Worm (Caenorhabditis elegans) whole organism, L4 larva: Measurements from ENCODE around the gene nhr-30.

Experiments used
- egl-27 ChIP-seq: sonication (generic microtip); optimal IDR thresholded peaks from 3 replicates; lab custom pipeline; 2017; ENCODE audit warnings: missing biosample characterization, missing genetic modification reagents, missing genetic modification characterization
- gei-8 ChIP-seq: fragments of 200-800 bp; sonication (Bioruptor generic); optimal IDR thresholded peaks from 2 replicates; lab custom pipeline; 2018; ENCODE audit warnings: mild to moderate bottlenecking, missing genetic modification characterization, missing compliant biosample characterization
- hif-1 ChIP-seq, 2 experiments: sonication (generic microtip); optimal IDR thresholded peaks; 2 replicates each; lab custom pipeline; 2016 to 2017; ENCODE audit warnings: missing compliant biosample characterization in 2 of 2, missing genetic modification characterization in 2 of 2, missing genetic modification reagents in 2 of 2, missing genotype in 2 of 2, mild to moderate bottlenecking in 1 of 2
- lin-29 ChIP-seq: fragments of 200-800 bp; sonication (Bioruptor generic); IDR thresholded peaks from 2 replicates; pipeline ENCODE4 v1.3.6; 2022; ENCODE audit warnings: missing genetic modification reagents, missing genetic modification characterization, missing compliant biosample characterization
- lin-38 ChIP-seq: fragments of 200-800 bp; sonication (Bioruptor generic); IDR thresholded peaks from 2 replicates; pipeline ENCODE4 v1.3.6; 2022; ENCODE audit warnings: missing genetic modification reagents, missing genetic modification characterization, missing compliant biosample characterization
- lir-3 ChIP-seq: sonication (generic microtip); optimal IDR thresholded peaks from 2 replicates; lab custom pipeline; 2016; ENCODE audit warnings: mild to moderate bottlenecking, missing genetic modification characterization, missing compliant biosample characterization
- lsy-2 ChIP-seq, 2 experiments: fragments of 150-350 bp in 1 of 2; sonication (generic microtip) in 1 of 2; optimal IDR thresholded peaks; 2 replicates each; lab custom pipeline; 2014 to 2017; ENCODE audit warnings: missing biosample characterization in 2 of 2, missing genetic modification characterization in 2 of 2
- mdl-1 ChIP-seq, 2 experiments: fragments of 150-350 bp in 1 of 2; sonication (generic microtip) in 1 of 2; optimal IDR thresholded peaks; 2 replicates each; lab custom pipeline; 2014 to 2017; ENCODE audit warnings: missing biosample characterization in 2 of 2, missing genetic modification characterization in 2 of 2
- mep-1 ChIP-seq: fragments of 150-350 bp; sonication (generic microtip); optimal IDR thresholded peaks from 3 replicates; lab custom pipeline; 2014; ENCODE audit warnings: missing biosample characterization, missing genetic modification characterization
- nhr-48 ChIP-seq: sonication (generic microtip); optimal IDR thresholded peaks from 2 replicates; lab custom pipeline; 2016; ENCODE audit warnings: mild to moderate bottlenecking, missing genetic modification characterization, missing compliant biosample characterization
- saeg-2 ChIP-seq: fragments of 200-800 bp; sonication (Bioruptor generic); IDR thresholded peaks from 2 replicates; pipeline ENCODE4 v1.3.6; 2022; ENCODE audit warnings: missing genetic modification reagents, missing genetic modification characterization, missing compliant biosample characterization

Gene nhr-30

ce11 chrV:9095613-9096317 is 50.8 kb downstream of the nhr-30 start, which contains the start of gene F21C10.10 (continued):
- peak; percentile 94 for TF ChIP-seq saeg-2
- TF ChIP-seq nhr-48 (tag; lab: Kevin White, UChicago): peak; percentile 99
- no peak for TF ChIP-seq egl-27 (tag; lab: Kevin White, UChicago)
- peak; percentile 45 for TF ChIP-seq lin-38 (GFP tag; lab: Robert Waterston, UW)
- TF ChIP-seq mdl-1 (tag; optimal IDR thresholded peaks at IDR 0.05; lab: Kevin White, UChicago): peak; percentile 77 to 96
- TF ChIP-seq lsy-2 (tag; optimal IDR thresholded peaks at IDR 0.05; lab: Kevin White, UChicago): peak; percentile 55 to 81
- no peak for TF ChIP-seq lir-3
- TF ChIP-seq gei-8 (GFP tag; lab: Kevin White, UChicago): peak; percentile 98
- peak; percentile 41 to 73 for TF ChIP-seq hif-1 (tag; optimal IDR thresholded peaks at IDR 0.05; lab: Kevin White, UChicago)
- 0 out of 2 replicates have a peak, but pooled peaks have one; percentile 55 for TF ChIP-seq lin-29
- TF ChIP-seq mep-1 (tag; lab: Kevin White, UChicago): peak; percentile 91
